Fruit fly (Drosophila melanogaster): ENCODE data around the gene Afti.

Afti gene

dm6 chr3R:14286320-14287190, 39.9 kb downstream of the Afti start, which contains the start of gene trx (continued):
- TF ChIP-seq amos (GFP tag; IDR thresholded peaks at IDR 0.05; ENCODE audit: partially characterized antibody) = no peak
- TF ChIP-seq fru (optimal IDR thresholded peaks at IDR 0.05) = no peak
- no peak for TF ChIP-seq CG9437 (GFP tag; optimal IDR thresholded peaks at IDR 0.05)
- TF ChIP-seq sug (tag; optimal IDR thresholded peaks at IDR 0.05) = no peak
- peak in 1 of 2 experiments; percentile 33 for TF ChIP-seq tll (GFP tag; optimal IDR thresholded peaks at IDR 0.05)
- TF ChIP-seq CG12104 (GFP tag; optimal IDR thresholded peaks at IDR 0.05) = no peak
- no peak for TF ChIP-seq gem (tag; optimal IDR thresholded peaks at IDR 0.05)
- TF ChIP-seq tio (GFP tag; optimal IDR thresholded peaks at IDR 0.05) = no peak
- no peak for TF ChIP-seq CG2678 (tag; optimal IDR thresholded peaks at IDR 0.05)
- TF ChIP-seq tna (GFP tag; IDR thresholded peaks at IDR 0.05; ENCODE audit: partially characterized antibody) = no peak
- TF ChIP-seq CG12744 (GFP tag; optimal IDR thresholded peaks at IDR 0.05) = peak; percentile 7
- TF ChIP-seq gsb (GFP tag; IDR thresholded peaks at IDR 0.05) = no peak
- TF ChIP-seq Nf-YC (tag; optimal IDR thresholded peaks at IDR 0.05) = peak; percentile 13
- no peak for TF ChIP-seq crol (GFP tag; IDR thresholded peaks at IDR 0.05)
- TF ChIP-seq Taf1 (GFP tag; IDR thresholded peaks at IDR 0.05) = no peak
- TF ChIP-seq kah (GFP tag; optimal IDR thresholded peaks at IDR 0.05) = peak; percentile 11
- no peak for TF ChIP-seq Gug (GFP tag; IDR thresholded peaks at IDR 0.05)
- no peak for TF ChIP-seq Nf-YB (GFP tag; optimal IDR thresholded peaks at IDR 0.05)
- no peak for TF ChIP-seq CG6254 (GFP tag; optimal IDR thresholded peaks at IDR 0.05)
- no peak for TF ChIP-seq sisA (GFP tag; IDR thresholded peaks at IDR 0.05)
- no peak for TF ChIP-seq btn (GFP tag; optimal IDR thresholded peaks at IDR 0.05)
- no peak for TF ChIP-seq CG11398 (GFP tag; optimal IDR thresholded peaks at IDR 0.05)
- TF ChIP-seq fd3F (GFP tag; optimal IDR thresholded peaks at IDR 0.05) = no peak
- peak in 1 of 3 experiments; percentile 84 for TF ChIP-seq Stat92E (GFP tag; optimal IDR thresholded peaks at IDR 0.05)
- no peak for TF ChIP-seq CG6683 (GFP tag; optimal IDR thresholded peaks at IDR 0.05)
- no peak for TF ChIP-seq Oli (tag; optimal IDR thresholded peaks at IDR 0.05)
- no peak for TF ChIP-seq dan (GFP tag; IDR thresholded peaks at IDR 0.05)
- TF ChIP-seq eve (GFP tag; optimal IDR thresholded peaks at IDR 0.05) = no peak
- no peak for TF ChIP-seq Camta (GFP tag; optimal IDR thresholded peaks at IDR 0.05)
- no peak for TF ChIP-seq CG14014 (GFP tag; IDR thresholded peaks at IDR 0.05)
- no peak for TF ChIP-seq CG8089 (GFP tag; optimal IDR thresholded peaks at IDR 0.05)
- TF ChIP-seq CG7556 (GFP tag; optimal IDR thresholded peaks at IDR 0.05) = no peak
- peak; percentile 32 for TF ChIP-seq CG10431 (GFP tag; optimal IDR thresholded peaks at IDR 0.05)
- no peak for TF ChIP-seq sima (GFP tag; optimal IDR thresholded peaks at IDR 0.05)
- TF ChIP-seq CG14710 (tag; optimal IDR thresholded peaks at IDR 0.05) = peak; percentile 80
- TF ChIP-seq maf-S (GFP tag; optimal IDR thresholded peaks at IDR 0.05) = no peak
- TF ChIP-seq Hr78 (GFP tag; optimal IDR thresholded peaks at IDR 0.05) = no peak
- no peak for TF ChIP-seq Atf6 (GFP tag; IDR thresholded peaks at IDR 0.05)
- no peak for TF ChIP-seq Dfd (GFP tag; optimal IDR thresholded peaks at IDR 0.05)
- no peak for TF ChIP-seq CG31388 (GFP tag; optimal IDR thresholded peaks at IDR 0.05)
- no peak for TF ChIP-seq dysf (GFP tag; IDR thresholded peaks at IDR 0.05)
- no peak for TF ChIP-seq gce (GFP tag; IDR thresholded peaks at IDR 0.05)
- no peak for TF ChIP-seq Asciz (GFP tag; optimal IDR thresholded peaks at IDR 0.05)
- TF ChIP-seq CrebB (tag; optimal IDR thresholded peaks at IDR 0.05) = no peak
- peak; percentile 62 for TF ChIP-seq phol (tag; optimal IDR thresholded peaks at IDR 0.05)
- no peak for TF ChIP-seq Bdp1 (GFP tag; optimal IDR thresholded peaks at IDR 0.05)
- no peak for TF ChIP-seq ken (GFP tag; IDR thresholded peaks at IDR 0.05)
- no peak for TF ChIP-seq D19B (GFP tag; optimal IDR thresholded peaks at IDR 0.05)
- TF ChIP-seq Dp (GFP tag; optimal IDR thresholded peaks at IDR 0.05) = peak; percentile 71

Measured in whole organism, embryonic.